Worm (Caenorhabditis elegans): Measurements from ENCODE around the gene nep-1.
A peak's percentile ranks its signal among the peaks of the same experiment; 100 is the strongest.

The nep-1 gene

DNA sequence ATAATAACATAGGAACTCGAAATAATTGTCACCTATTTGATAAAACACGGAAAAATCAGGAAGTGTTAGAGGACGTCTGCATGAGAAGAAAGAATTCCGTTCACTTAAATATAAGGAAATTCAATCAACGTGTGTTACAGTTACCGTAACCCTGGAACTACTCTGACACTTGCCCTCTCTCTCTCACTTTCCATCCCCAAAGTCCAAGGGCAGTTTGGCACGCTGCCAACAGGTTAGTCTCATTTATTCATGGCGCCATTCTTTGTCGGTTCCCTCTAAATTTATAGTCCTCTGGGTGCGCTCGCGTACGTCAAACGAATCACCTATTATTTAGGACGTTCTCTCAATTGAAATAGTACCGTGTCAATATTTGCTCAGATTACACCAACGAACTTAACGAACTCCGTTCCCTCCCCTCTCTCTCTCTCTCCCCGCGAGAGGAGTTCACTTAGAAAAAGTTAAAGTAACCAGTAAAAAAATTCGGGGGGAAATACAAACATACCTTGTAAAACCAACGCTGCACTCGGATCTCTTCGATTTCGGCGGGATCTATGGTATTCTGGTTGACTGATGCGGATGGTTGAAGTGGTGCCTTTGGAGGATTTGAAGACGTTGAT, 36.2 kb downstream of the nep-1 start:
- TF ChIP-seq unc-39 (tag; optimal IDR thresholded peaks at IDR 0.05) (no peak), pha-4 (tag; optimal IDR thresholded peaks at IDR 0.05) (peak; percentile 80), elt-1 (tag; optimal IDR thresholded peaks at IDR 0.05) (no peak), nhr-25 (tag; optimal IDR thresholded peaks at IDR 0.05) (peak; percentile 61)

DNA sequence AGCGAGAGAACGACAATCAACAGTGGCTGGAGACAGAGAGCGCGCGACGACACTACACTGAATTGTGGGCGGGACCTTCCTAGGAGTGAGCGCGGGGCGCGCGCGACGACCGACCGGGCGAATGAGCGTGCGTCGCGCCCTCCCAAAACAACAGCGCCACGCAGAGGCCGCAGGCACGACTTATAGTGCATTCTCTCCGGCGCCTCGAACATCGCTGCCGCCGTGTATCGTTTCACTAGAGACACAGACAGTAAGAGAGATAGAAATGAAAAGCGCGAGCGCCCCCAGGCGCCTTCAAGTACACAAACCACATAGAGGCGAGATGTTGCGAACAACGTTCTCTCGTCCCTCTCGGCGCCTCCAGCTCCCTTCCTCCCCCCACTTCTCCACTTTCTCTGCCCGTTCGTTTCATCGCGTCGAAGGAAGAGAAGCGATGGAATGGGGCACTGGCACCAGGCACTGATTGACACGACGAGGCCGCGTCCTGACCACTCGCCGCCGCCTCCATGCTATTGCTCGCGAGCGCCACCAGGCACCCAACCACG, 37.0 kb downstream of the nep-1 start:
- TF ChIP-seq zag-1 (tag; optimal IDR thresholded peaks at IDR 0.05) (peak; percentile 54), nhr-12 (tag; optimal IDR thresholded peaks at IDR 0.05) (no peak), nhr-67 (tag; optimal IDR thresholded peaks at IDR 0.05) (no peak), lin-39 (tag; optimal IDR thresholded peaks at IDR 0.05) (peak; percentile 4), egl-5 (tag; optimal IDR thresholded peaks at IDR 0.05) (peak; percentile 51), unc-39 (tag; optimal IDR thresholded peaks at IDR 0.05) (no peak), ztf-4 (tag; optimal IDR thresholded peaks at IDR 0.05) (peak; percentile 5), nhr-25 (tag; optimal IDR thresholded peaks at IDR 0.05) (peak; percentile 81), nhr-23 (tag; optimal IDR thresholded peaks at IDR 0.05) (peak; percentile 83), daf-12 (tag; optimal IDR thresholded peaks at IDR 0.05) (peak; percentile 76), elt-2 (tag; optimal IDR thresholded peaks at IDR 0.05) (peak; percentile 81), ZK546.5 (tag; optimal IDR thresholded peaks at IDR 0.05) (no peak), jun-1 (tag; optimal IDR thresholded peaks at IDR 0.05) (peak; percentile 75), sea-2 (GFP tag; optimal IDR thresholded peaks at IDR 0.05) (no peak), fos-1 (tag; optimal IDR thresholded peaks at IDR 0.05) (no peak), skn-1 (tag; optimal IDR thresholded peaks at IDR 0.05) (peak; percentile 15), pqm-1 (tag; optimal IDR thresholded peaks at IDR 0.05) (peak; percentile 47), nfya-1 (tag; optimal IDR thresholded peaks at IDR 0.05; ENCODE audit: insufficient read depth) (peak; percentile 95), nhr-28 (tag; optimal IDR thresholded peaks at IDR 0.05) (no peak), nhr-11 (tag; optimal IDR thresholded peaks at IDR 0.05) (peak; percentile 18), snpc-4 (tag; optimal IDR thresholded peaks at IDR 0.05) (peak; percentile 80), lsy-12 (tag; optimal IDR thresholded peaks at IDR 0.05) (peak; percentile 54), nhr-76 (tag; optimal IDR thresholded peaks at IDR 0.05) (no peak), fkh-2 (tag; optimal IDR thresholded peaks at IDR 0.05) (no peak), mdl-1 (tag; optimal IDR thresholded peaks at IDR 0.05) (peak; percentile 41), R02D3.7 (tag; optimal IDR thresholded peaks at IDR 0.05) (peak; percentile 41), tbx-2 (tag; optimal IDR thresholded peaks at IDR 0.05) (peak; percentile 77), unc-62 (GFP tag; optimal IDR thresholded peaks at IDR 0.05) (peak; percentile 68), elt-3 (tag; optimal IDR thresholded peaks at IDR 0.05) (peak in 1 of 3 experiments; percentile 42), pha-4 (tag; optimal IDR thresholded peaks at IDR 0.05) (peak; percentile 85), ceh-28 (tag; optimal IDR thresholded peaks at IDR 0.05) (peak; percentile 78), ceh-82 (tag; optimal IDR thresholded peaks at IDR 0.05) (peak; percentile 55), nhr-43 (tag; optimal IDR thresholded peaks at IDR 0.05; ENCODE audit: poor library complexity, severe bottlenecking) (peak; percentile 88), fkh-10 (GFP tag; optimal IDR thresholded peaks at IDR 0.05) (no peak), nhr-237 (tag; optimal IDR thresholded peaks at IDR 0.05) (no peak), ceh-9 (tag; optimal IDR thresholded peaks at IDR 0.05) (no peak), ztf-11 (tag; optimal IDR thresholded peaks at IDR 0.05) (no peak), egl-27 (tag; optimal IDR thresholded peaks at IDR 0.05) (peak; percentile 69), lin-15B (tag; optimal IDR thresholded peaks at IDR 0.05) (peak; percentile 45), mml-1 (tag; optimal IDR thresholded peaks at IDR 0.05) (no peak), elt-1 (tag; optimal IDR thresholded peaks at IDR 0.05) (no peak), aly-2 (tag; optimal IDR thresholded peaks at IDR 0.05) (no peak), hmg-11 (tag; optimal IDR thresholded peaks at IDR 0.05) (peak; percentile 87), ceh-16 (tag; optimal IDR thresholded peaks at IDR 0.05) (no peak), nhr-77 (tag; optimal IDR thresholded peaks at IDR 0.05) (peak; percentile 5), ama-1 (optimal IDR thresholded peaks at IDR 0.05) (no peak), eor-1 (tag; optimal IDR thresholded peaks at IDR 0.05) (no peak)

Data from whole organism, L3 larva.